Worm (Caenorhabditis elegans): Measurements from ENCODE around the gene rps-29.

rps-29 gene

ce11 chrIII:770958-771357 is 23.1 kb upstream of the rps-29 start, which contains the start of gene tpst-2:
Gene tpst-2 (plus strand): TSS chrIII:771258.
- TF ChIP-seq nhr-12 (tag; optimal IDR thresholded peaks at IDR 0.05), result no peak
- TF ChIP-seq sea-2 (GFP tag; optimal IDR thresholded peaks at IDR 0.05), result no peak
- no peak for TF ChIP-seq elt-1 (tag; optimal IDR thresholded peaks at IDR 0.05)
- TF ChIP-seq nhr-67 (tag; optimal IDR thresholded peaks at IDR 0.05), result no peak
- no peak for TF ChIP-seq tbx-2 (tag; optimal IDR thresholded peaks at IDR 0.05)
- TF ChIP-seq egl-27 (tag; optimal IDR thresholded peaks at IDR 0.05), result no peak

- TF ChIP-seq nhr-23 (tag; optimal IDR thresholded peaks at IDR 0.05) (peak; percentile 69), nhr-25 (tag; optimal IDR thresholded peaks at IDR 0.05) (peak; percentile 7), nhr-12 (tag; optimal IDR thresholded peaks at IDR 0.05) (no peak), ceh-28 (tag; optimal IDR thresholded peaks at IDR 0.05) (peak; percentile 17), hmg-11 (tag; optimal IDR thresholded peaks at IDR 0.05) (peak; percentile 30)
These were observed 21.4 kb upstream of the rps-29 start for ce11 chrIII:772675-773074.

ce11 chrIII:773114-773513 is 21.0 kb upstream of the rps-29 start, which contains the start of gene cyn-6:
Gene cyn-6 (plus strand): TSS chrIII:773414.
- TF ChIP-seq aly-2 (tag; optimal IDR thresholded peaks at IDR 0.05) (no peak), nhr-77 (tag; optimal IDR thresholded peaks at IDR 0.05) (no peak), nhr-43 (tag; optimal IDR thresholded peaks at IDR 0.05; ENCODE audit: poor library complexity, severe bottlenecking) (no peak), lin-39 (tag; optimal IDR thresholded peaks at IDR 0.05) (no peak), lin-15B (tag; optimal IDR thresholded peaks at IDR 0.05) (no peak), daf-12 (tag; optimal IDR thresholded peaks at IDR 0.05) (no peak), ama-1 (optimal IDR thresholded peaks at IDR 0.05) (no peak), nhr-11 (tag; optimal IDR thresholded peaks at IDR 0.05) (no peak), fos-1 (tag; optimal IDR thresholded peaks at IDR 0.05) (no peak), elt-2 (tag; optimal IDR thresholded peaks at IDR 0.05) (no peak), skn-1 (tag; optimal IDR thresholded peaks at IDR 0.05) (no peak), elt-3 (tag; optimal IDR thresholded peaks at IDR 0.05) (no peak), fkh-2 (tag; optimal IDR thresholded peaks at IDR 0.05) (no peak), egl-5 (tag; optimal IDR thresholded peaks at IDR 0.05) (no peak), jun-1 (tag; optimal IDR thresholded peaks at IDR 0.05) (no peak), ZK546.5 (tag; optimal IDR thresholded peaks at IDR 0.05) (no peak), snpc-4 (tag; optimal IDR thresholded peaks at IDR 0.05) (no peak), nhr-67 (tag; optimal IDR thresholded peaks at IDR 0.05) (no peak), nhr-237 (tag; optimal IDR thresholded peaks at IDR 0.05) (no peak), unc-39 (tag; optimal IDR thresholded peaks at IDR 0.05) (no peak)

- TF ChIP-seq lin-39 (tag; optimal IDR thresholded peaks at IDR 0.05), result no peak
- no peak for TF ChIP-seq hmg-11 (tag; optimal IDR thresholded peaks at IDR 0.05)
- TF ChIP-seq snpc-4 (tag; optimal IDR thresholded peaks at IDR 0.05), result no peak
- TF ChIP-seq elt-1 (tag; optimal IDR thresholded peaks at IDR 0.05), result no peak
- TF ChIP-seq fkh-2 (tag; optimal IDR thresholded peaks at IDR 0.05), result no peak
- TF ChIP-seq egl-5 (tag; optimal IDR thresholded peaks at IDR 0.05), result no peak
- no peak for TF ChIP-seq elt-2 (tag; optimal IDR thresholded peaks at IDR 0.05)
- no peak for TF ChIP-seq sea-2 (GFP tag; optimal IDR thresholded peaks at IDR 0.05)
- no peak for TF ChIP-seq ceh-9 (tag; optimal IDR thresholded peaks at IDR 0.05)
- TF ChIP-seq nhr-77 (tag; optimal IDR thresholded peaks at IDR 0.05), result no peak
- no peak for TF ChIP-seq nhr-43 (tag; optimal IDR thresholded peaks at IDR 0.05; ENCODE audit: poor library complexity, severe bottlenecking)
- no peak for TF ChIP-seq nhr-28 (tag; optimal IDR thresholded peaks at IDR 0.05)
- no peak for TF ChIP-seq ceh-28 (tag; optimal IDR thresholded peaks at IDR 0.05)
- no peak for TF ChIP-seq pha-4 (tag; optimal IDR thresholded peaks at IDR 0.05)
- no peak for TF ChIP-seq unc-62 (GFP tag; optimal IDR thresholded peaks at IDR 0.05)
- no peak for TF ChIP-seq pqm-1 (tag; optimal IDR thresholded peaks at IDR 0.05)
- TF ChIP-seq elt-3 (tag; optimal IDR thresholded peaks at IDR 0.05), result no peak
These were observed 18.7 kb upstream of the rps-29 start for ce11 chrIII:775443-775842.

- TF ChIP-seq mml-1 (tag; optimal IDR thresholded peaks at IDR 0.05) (no peak), unc-62 (GFP tag; optimal IDR thresholded peaks at IDR 0.05) (no peak)
These were observed 15.3 kb upstream of the rps-29 start, which contains the start of gene alh-11 for ce11 chrIII:778771-779170. Gene alh-11 (minus strand): TSS chrIII:778871.
